Worm (Caenorhabditis elegans) whole organism, L1 larva: ENCODE data around the gene W09B6.4.

ENCODE experiments used
- lin-14 ChIP-seq: fragments of 200-800 bp; sonication (Bioruptor generic); optimal IDR thresholded peaks from 2 replicates; lab custom pipeline; 2018; ENCODE audit warnings: mild to moderate bottlenecking, missing genetic modification characterization, moderate library complexity, missing compliant biosample characterization
- lin-39 ChIP-seq: fragments of 150-350 bp; optimal IDR thresholded peaks from 2 replicates; lab custom pipeline; 2014; ENCODE audit warnings: missing biosample characterization, missing genetic modification reagents, missing genetic modification characterization
- nhr-90 ChIP-seq: sonication (generic microtip); optimal IDR thresholded peaks from 2 replicates; lab custom pipeline; 2016; ENCODE audit warnings: mild to moderate bottlenecking, missing genetic modification characterization, missing compliant biosample characterization; ENCODE audit not compliant: poor library complexity
- pqm-1 ChIP-seq: sonication (generic microtip); optimal IDR thresholded peaks from 3 replicates; lab custom pipeline; 2017; ENCODE audit warnings: missing biosample characterization, missing genetic modification characterization
- unc-130 ChIP-seq: fragments of 150-350 bp; optimal IDR thresholded peaks from 2 replicates; lab custom pipeline; 2017; ENCODE audit warnings: missing biosample characterization, missing genetic modification characterization, inconsistent platforms
- vab-15 ChIP-seq: sonication (generic microtip); optimal IDR thresholded peaks from 2 replicates; lab custom pipeline; 2017; ENCODE audit warnings: missing genotype, mild to moderate bottlenecking, missing genetic modification characterization, missing compliant biosample characterization

DNA sequence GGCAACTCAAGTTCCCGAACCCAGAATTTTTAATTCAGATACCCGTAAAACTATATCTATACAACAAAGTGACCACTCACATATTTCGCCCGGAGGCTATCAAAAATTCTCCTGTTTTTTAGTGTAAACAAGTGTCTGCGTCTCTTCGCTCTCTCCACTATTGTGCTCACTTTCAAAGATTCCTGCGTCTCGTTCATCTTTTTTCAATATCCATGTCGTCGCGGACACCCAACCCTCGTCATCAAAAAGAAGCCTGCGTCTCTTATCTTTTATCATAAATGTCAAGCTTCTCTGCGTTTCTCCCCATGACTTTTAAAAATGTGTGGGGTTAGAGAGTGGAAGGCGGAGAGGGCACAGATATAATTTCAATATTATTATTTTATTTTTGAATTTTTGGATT is 55.7 kb downstream of the W09B6.4 start:
- peak; percentile 8 for TF ChIP-seq unc-130
- TF ChIP-seq vab-15 (tag; lab: Kevin White, UChicago), result no peak
- peak; percentile 26 for TF ChIP-seq lin-39 (tag; lab: Kevin White, UChicago)
- TF ChIP-seq lin-14 (GFP tag; lab: Kevin White, UChicago), result peak; percentile 91
- no peak for TF ChIP-seq nhr-90 (tag; lab: Kevin White, UChicago)
- TF ChIP-seq pqm-1 (tag; lab: Kevin White, UChicago), result no peak
